Fruit fly (Drosophila melanogaster) whole organism, embryonic: ENCODE data around the gene cwo.
A peak's percentile ranks its signal among the peaks of the same experiment; 100 is the strongest.

Experiments used
- Antp ChIP-seq: fragments of 200-800 bp; sonication (Bioruptor generic); optimal IDR thresholded peaks from 3 replicates; lab custom pipeline; 2016; ENCODE audit warnings: missing biosample characterization, missing genetic modification characterization
- B-H1 ChIP-seq: fragments of 200-800 bp; sonication (Bioruptor generic); IDR thresholded peaks from 3 replicates; pipeline ENCODE4 v1.3.6; 2022; ENCODE audit warnings: missing biosample characterization, missing genetic modification characterization
- B-H2 ChIP-seq: fragments of 200-800 bp; sonication (Bioruptor generic); optimal IDR thresholded peaks from 2 replicates; lab custom pipeline; 2018; ENCODE audit warnings: missing biosample characterization, mild to moderate bottlenecking, missing genetic modification characterization
- BtbVII ChIP-seq: fragments of 200-800 bp; sonication (Bioruptor generic); optimal IDR thresholded peaks from 3 replicates; lab custom pipeline; 2017; ENCODE audit warnings: missing biosample characterization, mild to moderate bottlenecking, missing genetic modification characterization
- CG11085 ChIP-seq: fragments of 200-800 bp; sonication (Bioruptor generic); IDR thresholded peaks from 2 replicates; pipeline ENCODE4 v1.3.6; 2022; ENCODE audit warnings: missing biosample characterization, missing genetic modification characterization
- CG14014 ChIP-seq: fragments of 200-800 bp; sonication (Bioruptor generic); IDR thresholded peaks from 2 replicates; pipeline ENCODE4 v1.3.6; 2022; ENCODE audit warnings: missing biosample characterization, missing genetic modification characterization
- CG15514 ChIP-seq: fragments of 200-800 bp; sonication (Bioruptor generic); optimal IDR thresholded peaks from 3 replicates; lab custom pipeline; 2017; ENCODE audit warnings: missing biosample characterization, missing genetic modification characterization, mild to moderate bottlenecking, moderate library complexity, missing genetic modification reagents
- CG15696 ChIP-seq: fragments of 200-800 bp; sonication (Bioruptor generic); optimal IDR thresholded peaks from 2 replicates; lab custom pipeline; 2019; ENCODE audit warnings: missing biosample characterization, mild to moderate bottlenecking, missing genetic modification characterization, moderate library complexity
- CG2116 ChIP-seq: fragments of 200-800 bp; sonication (Bioruptor generic); optimal IDR thresholded peaks from 3 replicates; lab custom pipeline; 2018; ENCODE audit warnings: missing biosample characterization, mild to moderate bottlenecking, missing genetic modification characterization
- CG3838 ChIP-seq: fragments of 200-800 bp; sonication (Bioruptor generic); optimal IDR thresholded peaks from 3 replicates; lab custom pipeline; 2016; ENCODE audit warnings: missing biosample characterization, missing genetic modification characterization
- CG3995 ChIP-seq: fragments of 200-800 bp; sonication (Bioruptor generic); optimal IDR thresholded peaks from 3 replicates; lab custom pipeline; 2016; ENCODE audit warnings: missing biosample characterization, missing genetic modification characterization
- CG7372 ChIP-seq: fragments of 200-800 bp; sonication (Bioruptor generic); IDR thresholded peaks from 2 replicates; pipeline ENCODE4 v1.3.6; 2022; ENCODE audit warnings: missing biosample characterization, missing genetic modification characterization
- CG8388 ChIP-seq: fragments of 200-800 bp; sonication (Bioruptor generic); optimal IDR thresholded peaks from 2 replicates; lab custom pipeline; 2019; ENCODE audit warnings: missing biosample characterization, mild to moderate bottlenecking, missing genetic modification characterization, moderate library complexity
- CG9797 ChIP-seq: fragments of 200-800 bp; sonication (Bioruptor generic); optimal IDR thresholded peaks from 3 replicates; lab custom pipeline; 2018; ENCODE audit warnings: missing biosample characterization, mild to moderate bottlenecking, missing genetic modification characterization
- D19B ChIP-seq: fragments of 200-800 bp; sonication (Bioruptor generic); optimal IDR thresholded peaks from 2 replicates; lab custom pipeline; 2017; ENCODE audit warnings: missing biosample characterization, mild to moderate bottlenecking, missing genetic modification characterization
- Dek ChIP-seq: fragments of 200-800 bp; sonication (Bioruptor generic); optimal IDR thresholded peaks from 3 replicates; lab custom pipeline; 2019; ENCODE audit warnings: missing biosample characterization, mild to moderate bottlenecking, missing genetic modification characterization, moderate library complexity
- Dfd ChIP-seq, 2 experiments: fragments of >200 bp; optimal IDR thresholded peaks; 2 replicates each; lab custom pipeline; 2017; ENCODE audit warnings: missing biosample characterization in 2 of 2, missing genetic modification characterization in 2 of 2
- Eip74EF ChIP-seq, 2 experiments: fragments of 200-800 bp in 1 of 2; fragments of >200 bp in 1 of 2; sonication (Bioruptor generic) in 1 of 2; optimal IDR thresholded peaks; 2 replicates each; lab custom pipeline; 2017 to 2019; ENCODE audit warnings: missing biosample characterization in 2 of 2, missing genetic modification characterization in 2 of 2, mild to moderate bottlenecking in 1 of 2, moderate library complexity in 1 of 2
- HLH54F ChIP-seq: fragments of 200-800 bp; sonication (Bioruptor generic); optimal IDR thresholded peaks from 3 replicates; lab custom pipeline; 2016; ENCODE audit warnings: missing biosample characterization, missing genetic modification characterization
- HmgZ ChIP-seq: fragments of 200-800 bp; sonication (Bioruptor generic); optimal IDR thresholded peaks from 2 replicates; lab custom pipeline; 2018; ENCODE audit warnings: missing biosample characterization, mild to moderate bottlenecking, missing genetic modification characterization
- Hr39 ChIP-seq: fragments of >200 bp; optimal IDR thresholded peaks from 2 replicates; lab custom pipeline; 2017
- Hr78 ChIP-seq, 2 experiments: fragments of 200-800 bp in 1 of 2; fragments of >200 bp in 1 of 2; sonication (Bioruptor generic) in 1 of 2; optimal IDR thresholded peaks; 2 replicates each; lab custom pipeline; 2017 to 2019; ENCODE audit warnings: missing biosample characterization in 2 of 2, missing genetic modification characterization in 2 of 2, mild to moderate bottlenecking in 1 of 2, moderate library complexity in 1 of 2
- NK7.1 ChIP-seq: fragments of 200-800 bp; sonication (Bioruptor generic); optimal IDR thresholded peaks from 3 replicates; lab custom pipeline; 2016; ENCODE audit warnings: missing biosample characterization, missing genetic modification characterization
- Neu2 ChIP-seq: fragments of 200-800 bp; sonication (Bioruptor generic); optimal IDR thresholded peaks from 3 replicates; lab custom pipeline; 2016; ENCODE audit warnings: missing biosample characterization, missing genetic modification characterization, borderline replicate concordance
- NfI ChIP-seq: fragments of 200-800 bp; sonication (Bioruptor generic); optimal IDR thresholded peaks from 3 replicates; lab custom pipeline; 2018; ENCODE audit warnings: missing biosample characterization, mild to moderate bottlenecking, missing genetic modification characterization, moderate library complexity
- Ptx1 ChIP-seq: fragments of 200-800 bp; sonication (Bioruptor generic); IDR thresholded peaks from 2 replicates; pipeline ENCODE4 v1.3.6; 2022; ENCODE audit warnings: missing biosample characterization, missing genetic modification characterization
- Usf ChIP-seq: fragments of 200-800 bp; sonication (Bioruptor generic); optimal IDR thresholded peaks from 2 replicates; lab custom pipeline; 2017; ENCODE audit warnings: missing genotype, missing biosample characterization, missing genetic modification characterization
- ash1 ChIP-seq: fragments of 200-800 bp; sonication (Bioruptor generic); optimal IDR thresholded peaks from 2 replicates; lab custom pipeline; 2018; ENCODE audit warnings: missing biosample characterization, mild to moderate bottlenecking, missing genetic modification characterization
- bcd ChIP-seq: fragments of 200-800 bp; sonication (Bioruptor generic); optimal IDR thresholded peaks from 2 replicates; lab custom pipeline; 2017; ENCODE audit warnings: missing biosample characterization, mild to moderate bottlenecking, missing genetic modification characterization
- bsh ChIP-seq, 2 experiments: fragments of 200-800 bp; sonication (Bioruptor generic); optimal IDR thresholded peaks; 2 replicates each; lab custom pipeline; 2017 to 2018; ENCODE audit warnings: mild to moderate bottlenecking in 2 of 2, missing biosample characterization in 2 of 2, missing genetic modification characterization in 2 of 2, moderate library complexity in 1 of 2
- croc ChIP-seq: fragments of 200-800 bp; sonication (Bioruptor generic); conservative IDR thresholded peaks from 3 replicates; pipeline ENCODE4 v1.3.6; 2022; ENCODE audit warnings: missing biosample characterization, missing genetic modification characterization
- dan ChIP-seq: fragments of 200-800 bp; sonication (Bioruptor generic); IDR thresholded peaks from 2 replicates; pipeline ENCODE4 v1.3.6; 2022; ENCODE audit warnings: missing biosample characterization, missing genetic modification characterization
- dm ChIP-seq: fragments of 200-800 bp; sonication (Bioruptor generic); optimal IDR thresholded peaks from 3 replicates; lab custom pipeline; 2016; ENCODE audit warnings: missing biosample characterization, missing genetic modification characterization
- exex ChIP-seq: fragments of 200-800 bp; sonication (Bioruptor generic); optimal IDR thresholded peaks from 4 replicates; lab custom pipeline; 2018; ENCODE audit warnings: missing biosample characterization, mild to moderate bottlenecking, missing genetic modification characterization, moderate library complexity
- eyg ChIP-seq: fragments of 200-800 bp; sonication (Bioruptor generic); optimal IDR thresholded peaks from 3 replicates; lab custom pipeline; 2016; ENCODE audit warnings: missing biosample characterization, missing genetic modification characterization
- her ChIP-seq: fragments of 200-800 bp; sonication (Bioruptor generic); optimal IDR thresholded peaks from 2 replicates; lab custom pipeline; 2016; ENCODE audit warnings: missing biosample characterization, missing genetic modification characterization
- kni ChIP-seq: fragments of 200-800 bp; sonication (Bioruptor generic); optimal IDR thresholded peaks from 3 replicates; lab custom pipeline; 2017; ENCODE audit warnings: mild to moderate bottlenecking, missing biosample characterization, missing genetic modification reagents, missing genetic modification characterization
- knrl ChIP-seq: fragments of 200-800 bp; sonication (Bioruptor generic); IDR thresholded peaks from 3 replicates; pipeline ENCODE4 v1.3.6; 2022; ENCODE audit warnings: missing biosample characterization, missing genetic modification characterization; ENCODE audit not compliant: partially characterized antibody
- nau ChIP-seq: fragments of 200-800 bp; sonication (Bioruptor generic); optimal IDR thresholded peaks from 3 replicates; lab custom pipeline; 2017; ENCODE audit warnings: missing biosample characterization, mild to moderate bottlenecking, missing genetic modification characterization, missing genetic modification reagents
- odd ChIP-seq: fragments of 200-800 bp; sonication (Bioruptor generic); optimal IDR thresholded peaks from 2 replicates; lab custom pipeline; 2017; ENCODE audit warnings: missing biosample characterization, mild to moderate bottlenecking, missing genetic modification characterization
- pum ChIP-seq: fragments of 200-800 bp; sonication (Bioruptor generic); optimal IDR thresholded peaks from 2 replicates; lab custom pipeline; 2016; ENCODE audit warnings: missing biosample characterization, missing genetic modification characterization
- pzg ChIP-seq: fragments of 200-800 bp; sonication (Bioruptor generic); optimal IDR thresholded peaks from 3 replicates; lab custom pipeline; 2018; ENCODE audit warnings: missing biosample characterization, mild to moderate bottlenecking, missing genetic modification characterization, moderate library complexity
- sc ChIP-seq, 3 experiments: fragments of >200 bp in 2 of 3; fragments of 200-800 bp in 1 of 3; sonication (Bioruptor generic) in 1 of 3; optimal IDR thresholded peaks; 2 replicates in 2 of 3; 3 replicates in 1 of 3; lab custom pipeline; 2017; ENCODE audit warnings: mild to moderate bottlenecking in 1 of 3, missing biosample characterization in 1 of 3, missing genetic modification characterization in 1 of 3, missing genetic modification reagents in 1 of 3
- schlank ChIP-seq: fragments of 200-800 bp; sonication (Bioruptor generic); optimal IDR thresholded peaks from 2 replicates; lab custom pipeline; 2018; ENCODE audit warnings: missing biosample characterization, mild to moderate bottlenecking, missing genetic modification characterization
- sima ChIP-seq: fragments of 200-800 bp; sonication (Bioruptor generic); optimal IDR thresholded peaks from 2 replicates; lab custom pipeline; 2016; ENCODE audit warnings: missing biosample characterization, missing genetic modification characterization
- sisA ChIP-seq: fragments of 200-800 bp; sonication (Bioruptor generic); IDR thresholded peaks from 2 replicates; pipeline ENCODE4 v1.3.6; 2022; ENCODE audit warnings: missing biosample characterization, missing genetic modification characterization
- slbo ChIP-seq: fragments of 200-800 bp; sonication (Bioruptor generic); IDR thresholded peaks from 2 replicates; pipeline ENCODE4 v1.3.6; 2022; ENCODE audit warnings: missing biosample characterization, missing genetic modification characterization
- trh ChIP-seq: fragments of 200-800 bp; sonication (Bioruptor generic); optimal IDR thresholded peaks from 2 replicates; lab custom pipeline; 2016; ENCODE audit warnings: missing biosample characterization, missing genetic modification characterization

The cwo gene

DNA sequence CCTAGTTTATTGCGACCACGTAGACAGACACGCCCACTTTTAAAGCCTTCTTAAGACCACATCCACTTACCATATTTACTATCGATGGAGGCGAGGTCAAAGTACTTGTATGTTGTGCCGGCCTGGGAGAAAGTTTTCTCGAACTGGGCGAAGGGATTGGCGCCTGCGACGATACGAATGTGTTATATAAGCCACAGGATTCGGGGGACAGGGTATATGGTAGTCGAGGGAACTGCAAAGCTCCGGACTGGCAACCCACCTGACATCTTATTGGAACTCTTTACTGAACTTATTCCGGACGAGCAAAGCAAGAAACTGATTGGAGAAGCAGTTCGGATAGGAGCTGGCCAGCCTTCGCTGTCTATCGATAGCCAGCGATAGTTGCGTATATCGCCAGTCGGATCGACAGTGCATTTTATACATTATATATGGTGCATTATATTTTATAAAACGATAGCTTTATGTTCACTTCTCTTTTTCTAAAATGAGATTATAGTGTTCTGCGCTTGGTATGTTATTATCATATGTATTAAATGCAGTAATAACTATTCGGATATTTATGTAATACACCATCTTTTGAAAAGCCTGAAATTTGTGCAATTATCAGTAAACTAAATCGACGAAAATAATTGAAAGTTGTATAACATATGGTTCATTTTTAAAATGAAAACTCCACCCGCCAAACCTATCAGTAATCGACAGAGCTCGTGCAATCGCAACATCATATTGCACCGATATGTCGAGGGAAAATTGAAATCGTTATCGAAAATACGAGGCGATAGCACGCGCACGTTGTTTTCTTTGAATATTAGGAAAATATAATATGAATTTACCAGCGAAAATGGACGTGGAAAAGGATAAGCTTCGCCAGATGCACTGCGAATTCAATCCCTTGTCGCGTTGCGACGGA, 24.7 kb downstream of the cwo start, which contains the start of the genes Irp-1B and Rrp46 (continued):
- peak; percentile 65 for TF ChIP-seq dm (GFP tag; lab: Kevin White, UChicago)
- TF ChIP-seq her (GFP tag; lab: Kevin White, UChicago): no peak
- no peak for TF ChIP-seq Dfd (GFP tag; optimal IDR thresholded peaks at IDR 0.05; lab: Kevin White, UChicago)
- TF ChIP-seq Eip74EF (GFP tag; optimal IDR thresholded peaks at IDR 0.05; lab: Kevin White, UChicago): no peak
- no peak for TF ChIP-seq Ptx1 (GFP tag; lab: Robert Waterston, UW)
- no peak for TF ChIP-seq NK7.1 (GFP tag; lab: Kevin White, UChicago)
- TF ChIP-seq odd (GFP tag; lab: Kevin White, UChicago): no peak
- no peak for TF ChIP-seq ash1 (GFP tag; lab: Kevin White, UChicago)
- TF ChIP-seq slbo: no peak
- TF ChIP-seq BtbVII: no peak
- TF ChIP-seq CG8388 (GFP tag; lab: Kevin White, UChicago): no peak
- TF ChIP-seq bsh (GFP tag; optimal IDR thresholded peaks at IDR 0.05; lab: Kevin White, UChicago): peak in 1 of 2 experiments; percentile 33
- no peak for TF ChIP-seq Neu2 (GFP tag; lab: Kevin White, UChicago)
- no peak for TF ChIP-seq Antp (GFP tag; lab: Kevin White, UChicago)
- TF ChIP-seq pum (GFP tag; lab: Kevin White, UChicago): no peak
- TF ChIP-seq pzg (GFP tag; lab: Kevin White, UChicago): peak; percentile 44
- no peak for TF ChIP-seq sc (optimal IDR thresholded peaks at IDR 0.05; lab: Kevin White, UChicago)
- TF ChIP-seq sc (GFP tag; optimal IDR thresholded peaks at IDR 0.05; lab: Kevin White, UChicago): no peak
- no peak for TF ChIP-seq B-H2 (GFP tag; lab: Kevin White, UChicago)
- no peak for TF ChIP-seq schlank (tag; lab: Kevin White, UChicago)
- no peak for TF ChIP-seq CG3838 (GFP tag; lab: Kevin White, UChicago)
- TF ChIP-seq Dek (tag; lab: Kevin White, UChicago): no peak
- TF ChIP-seq CG7372 (GFP tag; lab: Robert Waterston, UW): no peak
- no peak for TF ChIP-seq nau (GFP tag; lab: Kevin White, UChicago)
- no peak for TF ChIP-seq eyg
- TF ChIP-seq D19B: peak; percentile 71
- no peak for TF ChIP-seq NfI (GFP tag; lab: Kevin White, UChicago)
- peak; percentile 77 for TF ChIP-seq knrl (GFP tag; lab: Robert Waterston, UW)
- no peak for TF ChIP-seq CG15696 (tag; lab: Kevin White, UChicago)
- no peak for TF ChIP-seq Hr39 (lab: Kevin White, UChicago)
- TF ChIP-seq CG15514 (GFP tag; lab: Kevin White, UChicago): peak; percentile 79
- no peak for TF ChIP-seq CG14014
- TF ChIP-seq bcd (GFP tag; lab: Kevin White, UChicago): no peak
- no peak for TF ChIP-seq trh
- no peak for TF ChIP-seq Usf (GFP tag; lab: Kevin White, UChicago)
- no peak for TF ChIP-seq HLH54F (GFP tag; lab: Kevin White, UChicago)
- TF ChIP-seq exex: no peak
- TF ChIP-seq CG11085 (GFP tag; lab: Robert Waterston, UW): no peak
- no peak for TF ChIP-seq sisA
- TF ChIP-seq CG2116 (GFP tag; lab: Kevin White, UChicago): peak; percentile 88
- TF ChIP-seq Hr78 (GFP tag; optimal IDR thresholded peaks at IDR 0.05; lab: Kevin White, UChicago): peak in 1 of 2 experiments; percentile 34
- TF ChIP-seq kni (GFP tag; lab: Kevin White, UChicago): no peak
- TF ChIP-seq dan (GFP tag; lab: Robert Waterston, UW): no peak
- no peak for TF ChIP-seq croc (GFP tag; lab: Robert Waterston, UW)
- TF ChIP-seq sima (GFP tag; lab: Kevin White, UChicago): no peak
- no peak for TF ChIP-seq HmgZ (tag; lab: Kevin White, UChicago)
- TF ChIP-seq CG9797: no peak
- no peak for TF ChIP-seq CG3995 (GFP tag; lab: Kevin White, UChicago)
- no peak for TF ChIP-seq B-H1 (GFP tag; lab: Robert Waterston, UW)
